Fruit fly (Drosophila melanogaster): ENCODE measurements around the gene Lint-1.

DNA sequence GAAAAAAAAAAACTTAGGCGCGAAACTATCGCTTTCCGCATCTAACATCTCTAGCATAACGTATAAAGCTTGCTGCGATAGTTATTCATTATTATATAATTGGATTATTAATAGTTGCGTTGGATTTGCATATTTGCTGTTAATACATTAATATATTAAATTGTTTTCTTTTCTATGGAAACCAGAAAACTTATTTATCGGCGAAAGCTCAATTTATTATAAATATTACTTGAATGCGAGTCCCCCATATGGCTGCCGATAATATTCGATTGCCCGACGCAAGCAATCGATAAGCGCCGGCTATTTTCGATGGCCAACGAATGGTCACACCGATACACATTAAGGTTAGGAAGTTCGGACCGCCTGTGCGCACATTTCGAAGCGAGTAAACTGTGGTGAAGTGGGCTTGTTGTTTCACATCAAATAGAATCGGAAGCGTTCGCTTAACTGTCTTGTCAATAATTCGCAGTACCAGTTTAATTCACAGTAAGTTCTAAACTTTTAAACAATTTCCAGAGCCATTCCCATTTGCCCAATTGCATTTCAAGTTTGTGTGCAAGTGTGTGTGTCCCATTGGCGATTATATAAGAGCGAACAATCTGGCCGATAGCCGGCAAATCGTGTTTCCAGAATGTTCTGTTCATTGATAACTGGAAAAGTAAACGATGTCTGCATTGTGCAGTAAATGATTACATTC lies 40.8 kb upstream of the Lint-1 start, which contains the start of gene Hsp60A:
- TF ChIP-seq CG7045 (GFP tag; optimal IDR thresholded peaks at IDR 0.05) (no peak), CG5204 (GFP tag; optimal IDR thresholded peaks at IDR 0.05) (no peak), bab1 (GFP tag; optimal IDR thresholded peaks at IDR 0.05) (peak; percentile 84), pad (GFP tag; optimal IDR thresholded peaks at IDR 0.05) (peak; percentile 37), Clk (GFP tag; optimal IDR thresholded peaks at IDR 0.05) (no peak), CG12768 (GFP tag; optimal IDR thresholded peaks at IDR 0.05) (no peak), kay (GFP tag; ENCODE audit: borderline replicate concordance) (no peak), Crg-1 (GFP tag; optimal IDR thresholded peaks at IDR 0.05) (peak; percentile 14)

Measured in whole organism, adult.